Worm (Caenorhabditis elegans): ENCODE data around the gene C49F5.13.

DNA sequence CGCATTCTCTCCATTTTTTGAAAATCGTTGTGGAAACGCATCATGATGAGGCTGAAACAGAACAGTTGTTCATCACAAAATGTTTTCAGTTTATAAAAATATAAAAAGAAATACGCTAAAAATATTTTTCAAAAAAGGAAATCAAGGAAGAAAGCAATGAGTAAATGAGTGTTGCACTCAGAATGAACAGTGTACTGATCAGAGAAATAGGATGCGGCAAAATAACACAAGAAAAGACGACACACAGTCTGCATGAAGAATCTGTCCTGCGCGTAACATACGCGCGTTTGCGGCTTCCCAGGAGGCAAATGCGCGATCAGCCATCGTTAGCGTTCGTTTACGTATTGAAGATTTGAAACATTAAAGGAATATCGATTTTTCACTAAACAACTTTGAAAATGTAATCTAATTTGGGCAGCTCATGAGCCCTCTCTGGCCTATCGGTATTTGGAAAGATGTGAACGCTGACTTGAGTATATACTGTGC lies 22.4 kb downstream of the C49F5.13 start, which contains the start of gene C49F5.3:
- TF ChIP-seq nhr-237 (tag; optimal IDR thresholded peaks at IDR 0.05) (no peak), zag-1 (tag; optimal IDR thresholded peaks at IDR 0.05) (no peak), nhr-11 (tag; optimal IDR thresholded peaks at IDR 0.05) (no peak), fos-1 (tag; optimal IDR thresholded peaks at IDR 0.05) (no peak), ces-1 (GFP tag; optimal IDR thresholded peaks at IDR 0.05) (no peak), lin-35 (GFP tag; optimal IDR thresholded peaks at IDR 0.05) (no peak), aly-2 (tag; optimal IDR thresholded peaks at IDR 0.05) (no peak), mef-2 (tag; optimal IDR thresholded peaks at IDR 0.05) (no peak), fkh-10 (GFP tag; optimal IDR thresholded peaks at IDR 0.05) (no peak), elt-2 (tag; optimal IDR thresholded peaks at IDR 0.05) (no peak), mab-9 (GFP tag; IDR thresholded peaks at IDR 0.05) (no peak), elt-3 (tag; optimal IDR thresholded peaks at IDR 0.05) (no peak)
